Worm (Caenorhabditis elegans) whole organism, L3 larva: ENCODE measurements around the gene srw-113.
A peak's percentile ranks its signal among the peaks of the same experiment; 100 is the strongest.

Experiments
- ZK546.5 ChIP-seq: sonication (generic microtip); optimal IDR thresholded peaks from 2 replicates; lab custom pipeline; 2017; ENCODE audit warnings: missing biosample characterization, missing genetic modification characterization
- aly-2 ChIP-seq: fragments of 150-350 bp; optimal IDR thresholded peaks from 2 replicates; lab custom pipeline; 2014; ENCODE audit warnings: missing biosample characterization, missing genetic modification characterization
- ceh-28 ChIP-seq: fragments of 150-350 bp; optimal IDR thresholded peaks from 2 replicates; lab custom pipeline; 2014; ENCODE audit warnings: missing biosample characterization, missing genetic modification reagents, missing genetic modification characterization
- ceh-82 ChIP-seq: fragments of 150-350 bp; optimal IDR thresholded peaks from 2 replicates; lab custom pipeline; 2014; ENCODE audit warnings: missing biosample characterization, missing genetic modification characterization
- daf-12 ChIP-seq: fragments of 150-350 bp; optimal IDR thresholded peaks from 2 replicates; lab custom pipeline; 2014; ENCODE audit warnings: missing biosample characterization, missing genetic modification reagents, missing genetic modification characterization
- egl-27 ChIP-seq: sonication (generic microtip); optimal IDR thresholded peaks from 4 replicates; lab custom pipeline; 2017; ENCODE audit warnings: missing biosample characterization, missing genetic modification reagents, missing genetic modification characterization
- elt-1 ChIP-seq: fragments of 150-350 bp; optimal IDR thresholded peaks from 2 replicates; lab custom pipeline; 2014; ENCODE audit warnings: missing biosample characterization, missing genetic modification characterization
- elt-2 ChIP-seq: sonication (generic microtip); optimal IDR thresholded peaks from 2 replicates; lab custom pipeline; 2016; ENCODE audit warnings: missing genetic modification reagents, mild to moderate bottlenecking, missing genetic modification characterization, missing compliant biosample characterization
- eor-1 ChIP-seq, 2 experiments: fragments of 150-350 bp; optimal IDR thresholded peaks; 2 replicates each; lab custom pipeline; 2014 to 2018; ENCODE audit warnings: missing biosample characterization in 2 of 2, missing genetic modification characterization in 2 of 2
- fos-1 ChIP-seq: fragments of 150-350 bp; optimal IDR thresholded peaks from 2 replicates; lab custom pipeline; 2014; ENCODE audit warnings: missing biosample characterization, missing genetic modification characterization
- hmg-11 ChIP-seq: sonication (generic microtip); optimal IDR thresholded peaks from 2 replicates; lab custom pipeline; 2016; ENCODE audit warnings: missing genetic modification characterization, missing compliant biosample characterization
- jun-1 ChIP-seq: fragments of 150-350 bp; optimal IDR thresholded peaks from 2 replicates; lab custom pipeline; 2014; ENCODE audit warnings: missing biosample characterization, missing genetic modification reagents, missing genetic modification characterization
- lin-39 ChIP-seq: fragments of 150-350 bp; optimal IDR thresholded peaks from 2 replicates; lab custom pipeline; 2018; ENCODE audit warnings: missing biosample characterization, missing genetic modification reagents, missing genetic modification characterization
- mdl-1 ChIP-seq: fragments of 150-350 bp; optimal IDR thresholded peaks from 2 replicates; lab custom pipeline; 2014; ENCODE audit warnings: missing biosample characterization, missing genetic modification characterization
- nfya-1 ChIP-seq: sonication (generic microtip); optimal IDR thresholded peaks from 2 replicates; lab custom pipeline; 2017; ENCODE audit warnings: missing genetic modification characterization, mild to moderate bottlenecking, missing compliant biosample characterization, antibody characterized with exemption, moderate library complexity; ENCODE audit not compliant: insufficient read depth
- nhr-11 ChIP-seq: fragments of 150-350 bp; optimal IDR thresholded peaks from 2 replicates; lab custom pipeline; 2014; ENCODE audit warnings: missing biosample characterization, missing genetic modification characterization
- nhr-12 ChIP-seq: fragments of 150-350 bp; optimal IDR thresholded peaks from 2 replicates; lab custom pipeline; 2014; ENCODE audit warnings: missing biosample characterization, missing genetic modification characterization
- nhr-23 ChIP-seq: fragments of 150-350 bp; optimal IDR thresholded peaks from 2 replicates; lab custom pipeline; 2014; ENCODE audit warnings: missing biosample characterization, missing genetic modification reagents, missing genetic modification characterization
- nhr-25 ChIP-seq: sonication (generic microtip); optimal IDR thresholded peaks from 2 replicates; lab custom pipeline; 2017; ENCODE audit warnings: missing biosample characterization, missing genetic modification characterization
- nhr-67 ChIP-seq: fragments of 150-350 bp; optimal IDR thresholded peaks from 2 replicates; lab custom pipeline; 2014; ENCODE audit warnings: missing biosample characterization, missing genetic modification characterization
- nhr-77 ChIP-seq: fragments of 150-350 bp; optimal IDR thresholded peaks from 2 replicates; lab custom pipeline; 2014; ENCODE audit warnings: missing biosample characterization, missing genetic modification characterization
- pha-4 ChIP-seq: fragments of 150-350 bp; optimal IDR thresholded peaks from 2 replicates; lab custom pipeline; 2014; ENCODE audit warnings: missing biosample characterization, missing genetic modification reagents, missing genetic modification characterization
- pqm-1 ChIP-seq: fragments of 150-350 bp; optimal IDR thresholded peaks from 2 replicates; lab custom pipeline; 2017; ENCODE audit warnings: missing biosample characterization, missing genetic modification characterization, inconsistent platforms
- sea-2 ChIP-seq: fragments of 150-350 bp; sonication (generic microtip); optimal IDR thresholded peaks from 4 replicates; lab custom pipeline; 2014; ENCODE audit warnings: missing biosample characterization, missing genetic modification reagents, missing genetic modification characterization
- skn-1 ChIP-seq: fragments of 150-350 bp; optimal IDR thresholded peaks from 2 replicates; lab custom pipeline; 2014; ENCODE audit warnings: missing biosample characterization, missing genetic modification characterization
- snpc-4 ChIP-seq: fragments of 150-350 bp; optimal IDR thresholded peaks from 2 replicates; lab custom pipeline; 2014; ENCODE audit warnings: missing biosample characterization, missing genetic modification characterization
- unc-39 ChIP-seq: sonication (generic microtip); optimal IDR thresholded peaks from 4 replicates; lab custom pipeline; 2017; ENCODE audit warnings: missing biosample characterization, missing genetic modification characterization
- unc-62 ChIP-seq: fragments of 150-350 bp; sonication (generic microtip); optimal IDR thresholded peaks from 4 replicates; lab custom pipeline; 2014; ENCODE audit warnings: missing biosample characterization, missing genetic modification reagents, missing genetic modification characterization
- ztf-4 ChIP-seq: fragments of 150-350 bp; optimal IDR thresholded peaks from 2 replicates; lab custom pipeline; 2014; ENCODE audit warnings: missing biosample characterization, missing genetic modification characterization

Gene srw-113

DNA sequence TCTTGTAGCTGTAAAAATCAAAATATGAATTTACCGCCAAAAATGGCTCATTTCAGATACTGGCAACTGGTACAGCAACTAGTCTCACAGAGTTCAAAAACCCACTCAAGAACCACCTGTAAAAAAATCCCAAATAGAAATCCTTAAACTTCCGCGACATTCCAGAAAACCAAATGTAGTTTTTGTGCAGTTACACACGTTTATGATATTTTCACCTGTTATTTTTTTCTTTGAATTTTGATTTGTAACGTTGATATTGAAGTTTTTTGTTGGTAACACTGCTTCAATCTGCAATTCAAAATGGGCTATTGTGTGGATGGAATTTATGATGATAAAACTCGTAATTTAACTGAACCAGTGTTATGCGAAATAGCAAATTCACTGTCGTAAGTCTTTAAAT lies at the start of gene srw-113:
Gene srw-113 (plus strand): TSS at position 301 of the 400 bp plus-strand sequence.
- TF ChIP-seq nhr-67 (no peak), snpc-4 (tag; lab: Kevin White, UChicago) (no peak), egl-27 (no peak), nhr-77 (tag; lab: Kevin White, UChicago) (no peak), nfya-1 (tag; lab: Kevin White, UChicago) (no peak), nhr-11 (tag; lab: Kevin White, UChicago) (no peak)

- TF ChIP-seq mdl-1 (tag; lab: Kevin White, UChicago): no peak
- peak; percentile 74 for TF ChIP-seq nhr-25 (tag; lab: Kevin White, UChicago)
Observed at ce11 chrV:15285984-15286383, 47.0 kb upstream of the srw-113 start.

DNA sequence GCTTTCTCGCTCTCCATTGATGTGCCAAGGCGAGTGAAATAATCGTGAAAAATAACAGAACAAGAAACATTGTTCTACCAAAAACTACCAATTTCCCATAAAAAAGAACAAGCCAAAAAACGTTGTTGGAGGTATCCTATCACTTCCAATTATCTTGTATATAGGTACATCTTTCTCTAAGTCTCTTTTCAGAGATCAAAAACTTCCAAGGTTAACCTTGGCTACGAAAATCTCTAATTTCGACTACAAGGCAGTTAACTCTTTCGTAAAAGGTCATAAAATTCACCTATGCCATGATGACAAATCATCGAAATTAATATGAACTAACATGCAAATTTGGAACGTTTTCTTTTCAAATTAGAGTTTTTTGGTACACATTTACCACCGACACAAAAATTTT lies 45.1 kb upstream of the srw-113 start, which contains the start of gene cyp-34A1:
Gene cyp-34A1 (minus strand): TSS at position 101 of the 400 bp plus-strand sequence.
- TF ChIP-seq nhr-25 (tag; lab: Kevin White, UChicago) (peak; percentile 19), nhr-23 (tag; lab: Kevin White, UChicago) (no peak), ceh-28 (no peak)

- TF ChIP-seq nhr-25 (tag; lab: Kevin White, UChicago) (no peak), pqm-1 (peak; percentile 0), elt-1 (no peak)
Observed at ce11 chrV:15290995-15291394, 42.0 kb upstream of the srw-113 start, which contains the start of gene cyp-34A2. Gene cyp-34A2, minus strand, starts transcription at chrV:15291095.

DNA sequence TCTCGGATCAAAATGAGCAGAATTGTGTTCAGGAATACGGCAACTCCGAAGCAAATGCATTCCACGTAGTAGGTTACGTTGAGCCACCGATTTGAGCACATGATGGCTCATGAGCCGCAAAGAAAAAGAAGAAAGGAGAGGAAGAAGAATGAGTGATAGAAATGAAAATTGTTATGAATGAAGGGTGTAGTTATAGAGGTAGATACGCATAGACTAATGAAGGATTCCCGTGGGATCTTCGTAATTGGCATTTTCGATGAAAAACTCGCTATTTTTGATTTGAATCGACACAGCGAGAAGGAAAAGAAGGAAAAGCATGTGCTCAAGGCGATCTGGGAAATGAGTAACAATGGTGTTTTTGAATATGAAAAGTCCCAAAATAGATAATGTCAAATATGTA lies 39.1 kb upstream of the srw-113 start, which contains the start of gene str-96:
Gene str-96 (minus strand): TSS at position 101 of the 400 bp plus-strand sequence.
- no peak for TF ChIP-seq ceh-82 (tag; lab: Kevin White, UChicago)
- TF ChIP-seq nhr-11 (tag; lab: Kevin White, UChicago): no peak
- TF ChIP-seq nhr-67: no peak
- TF ChIP-seq sea-2 (GFP tag; lab: Kevin White, UChicago): no peak
- TF ChIP-seq elt-2 (tag; lab: Kevin White, UChicago): no peak
- TF ChIP-seq ztf-4: no peak
- no peak for TF ChIP-seq lin-39
- no peak for TF ChIP-seq unc-39 (tag; lab: Kevin White, UChicago)

ce11 chrV:15298597-15298996 lies 34.4 kb upstream of the srw-113 start, which contains the start of gene cpr-3:
Gene cpr-3, minus strand, starts transcription at chrV:15298700.
- TF ChIP-seq skn-1: peak; percentile 81
- peak; percentile 99 for TF ChIP-seq pqm-1
- TF ChIP-seq fos-1 (tag; lab: Kevin White, UChicago): peak; percentile 52
- TF ChIP-seq jun-1 (tag; lab: Kevin White, UChicago): peak; percentile 94
- no peak for TF ChIP-seq hmg-11 (tag; lab: Kevin White, UChicago)
- peak; percentile 65 for TF ChIP-seq pha-4 (tag; lab: Kevin White, UChicago)
- TF ChIP-seq elt-2 (tag; lab: Kevin White, UChicago): peak; percentile 99
- no peak for TF ChIP-seq unc-39 (tag; lab: Kevin White, UChicago)

DNA sequence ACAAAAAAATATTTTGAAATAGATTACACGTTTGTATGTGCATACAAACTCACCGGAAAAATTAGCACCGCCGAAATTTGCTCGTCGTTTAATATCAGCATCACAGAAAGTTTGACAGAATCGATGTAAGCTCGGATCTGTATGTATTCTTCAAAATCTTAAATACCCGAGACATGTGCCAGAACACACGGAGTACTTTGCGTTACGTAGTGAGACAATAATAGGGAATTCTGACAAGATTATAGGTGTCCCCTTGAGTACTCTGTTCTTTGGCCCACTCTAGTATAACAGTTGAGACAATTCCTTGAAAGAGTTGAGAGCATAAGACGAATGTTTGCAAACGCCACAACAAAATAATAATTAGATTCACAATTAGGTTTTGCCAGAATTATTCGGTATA lies 29.3 kb upstream of the srw-113 start, which contains the start of gene srx-48:
Gene srx-48 (minus strand): TSS at position 101 of the 400 bp plus-strand sequence.
- TF ChIP-seq daf-12 (tag; lab: Kevin White, UChicago) (no peak), pha-4 (tag; lab: Kevin White, UChicago) (no peak), elt-2 (tag; lab: Kevin White, UChicago) (no peak), unc-62 (no peak), aly-2 (no peak), nfya-1 (tag; lab: Kevin White, UChicago) (no peak), nhr-12 (tag; lab: Kevin White, UChicago) (no peak), eor-1 (tag; optimal IDR thresholded peaks at IDR 0.05; lab: Kevin White, UChicago) (no peak), sea-2 (GFP tag; lab: Kevin White, UChicago) (no peak), ZK546.5 (tag; lab: Kevin White, UChicago) (no peak), skn-1 (no peak)
